Worm (Caenorhabditis elegans) whole organism, L2 larva: ENCODE data around the gene F59A7.2.

Experiments used
- C34F6.9 ChIP-seq: fragments of 150-350 bp; optimal IDR thresholded peaks from 2 replicates; lab custom pipeline; 2014; ENCODE audit warnings: missing biosample characterization, missing genetic modification characterization
- F13H6.1 ChIP-seq: sonication (generic microtip); optimal IDR thresholded peaks from 2 replicates; lab custom pipeline; 2016; ENCODE audit warnings: missing genetic modification characterization, missing compliant biosample characterization
- Y55F3AM.14 ChIP-seq: fragments of 200-800 bp; sonication (Bioruptor generic); optimal IDR thresholded peaks from 2 replicates; lab custom pipeline; 2018; ENCODE audit warnings: mild to moderate bottlenecking, missing genetic modification characterization, missing compliant biosample characterization
- ZK546.5 ChIP-seq: sonication (generic microtip); optimal IDR thresholded peaks from 2 replicates; lab custom pipeline; 2017; ENCODE audit warnings: missing biosample characterization, missing genetic modification characterization
- alr-1 ChIP-seq: fragments of 150-350 bp; optimal IDR thresholded peaks from 2 replicates; lab custom pipeline; 2014; ENCODE audit warnings: missing biosample characterization, missing genetic modification characterization
- ama-1 ChIP-seq: fragments of 150-350 bp; optimal IDR thresholded peaks from 2 replicates; lab custom pipeline; 2018; ENCODE audit warnings: inconsistent platforms
- blmp-1 ChIP-seq: sonication (generic microtip); optimal IDR thresholded peaks from 2 replicates; lab custom pipeline; 2017; ENCODE audit warnings: missing genetic modification characterization, mild to moderate bottlenecking, missing compliant biosample characterization, antibody characterized with exemption, moderate library complexity; ENCODE audit not compliant: insufficient read depth
- ceh-16 ChIP-seq: fragments of 150-350 bp; optimal IDR thresholded peaks from 2 replicates; lab custom pipeline; 2014; ENCODE audit warnings: missing biosample characterization, missing genetic modification characterization
- crh-2 ChIP-seq: sonication (generic microtip); optimal IDR thresholded peaks from 2 replicates; lab custom pipeline; 2017; ENCODE audit warnings: missing biosample characterization, missing genetic modification characterization
- dmd-4 ChIP-seq: sonication (generic microtip); optimal IDR thresholded peaks from 2 replicates; lab custom pipeline; 2017; ENCODE audit warnings: missing biosample characterization, missing genetic modification characterization
- fos-1 ChIP-seq: fragments of 150-350 bp; optimal IDR thresholded peaks from 2 replicates; lab custom pipeline; 2014; ENCODE audit warnings: missing biosample characterization, missing genetic modification characterization
- gmeb-1 ChIP-seq: fragments of 150-350 bp; optimal IDR thresholded peaks from 2 replicates; lab custom pipeline; 2014; ENCODE audit warnings: missing biosample characterization, missing genetic modification characterization
- lin-11 ChIP-seq: fragments of 150-350 bp; sonication (generic microtip); optimal IDR thresholded peaks from 2 replicates; lab custom pipeline; 2014; ENCODE audit warnings: missing biosample characterization, missing genetic modification characterization, inconsistent platforms, mixed read lengths
- lin-13 ChIP-seq: fragments of 150-350 bp; optimal IDR thresholded peaks from 2 replicates; lab custom pipeline; 2014; ENCODE audit warnings: missing biosample characterization, missing genetic modification reagents, missing genetic modification characterization
- mab-5 ChIP-seq: fragments of 150-350 bp; optimal IDR thresholded peaks from 2 replicates; lab custom pipeline; 2014; ENCODE audit warnings: missing biosample characterization, missing genetic modification characterization
- mbf-1 ChIP-seq: sonication (generic microtip); optimal IDR thresholded peaks from 2 replicates; lab custom pipeline; 2017; ENCODE audit warnings: missing biosample characterization, missing genetic modification characterization
- mdl-1 ChIP-seq, 2 experiments: fragments of 150-350 bp in 1 of 2; sonication (generic microtip) in 1 of 2; optimal IDR thresholded peaks; 2 replicates each; lab custom pipeline; 2017; ENCODE audit warnings: missing biosample characterization in 2 of 2, missing genetic modification characterization in 2 of 2
- nhr-10 ChIP-seq: sonication (generic microtip); optimal IDR thresholded peaks from 2 replicates; lab custom pipeline; 2017; ENCODE audit warnings: missing biosample characterization, missing genetic modification characterization
- nhr-11 ChIP-seq: fragments of 150-350 bp; optimal IDR thresholded peaks from 2 replicates; lab custom pipeline; 2014; ENCODE audit warnings: missing biosample characterization, missing genetic modification characterization
- nhr-129 ChIP-seq: fragments of 150-350 bp; optimal IDR thresholded peaks from 2 replicates; lab custom pipeline; 2014; ENCODE audit warnings: missing biosample characterization, missing genetic modification characterization
- nhr-21 ChIP-seq: fragments of 150-350 bp; optimal IDR thresholded peaks from 2 replicates; lab custom pipeline; 2014; ENCODE audit warnings: missing biosample characterization, missing genetic modification characterization
- nhr-25 ChIP-seq: fragments of 150-350 bp; sonication (generic microtip); optimal IDR thresholded peaks from 3 replicates; lab custom pipeline; 2014; ENCODE audit warnings: missing biosample characterization, missing genetic modification characterization
- nhr-6 ChIP-seq: fragments of 150-350 bp; optimal IDR thresholded peaks from 2 replicates; lab custom pipeline; 2014; ENCODE audit warnings: missing biosample characterization, missing genetic modification characterization
- nhr-77 ChIP-seq: fragments of 150-350 bp; optimal IDR thresholded peaks from 2 replicates; lab custom pipeline; 2014; ENCODE audit warnings: missing biosample characterization, missing genetic modification characterization
- peb-1 ChIP-seq: fragments of 150-350 bp; optimal IDR thresholded peaks from 2 replicates; lab custom pipeline; 2014; ENCODE audit warnings: missing biosample characterization, missing genetic modification characterization
- sem-4 ChIP-seq: fragments of 150-350 bp; optimal IDR thresholded peaks from 2 replicates; lab custom pipeline; 2014; ENCODE audit warnings: missing biosample characterization, missing genetic modification reagents, missing genetic modification characterization
- sma-3 ChIP-seq: sonication (generic microtip); optimal IDR thresholded peaks from 2 replicates; lab custom pipeline; 2016; ENCODE audit warnings: missing genetic modification reagents, missing genetic modification characterization, missing compliant biosample characterization
- sma-9 ChIP-seq, 2 experiments: fragments of 150-350 bp in 1 of 2; sonication (generic microtip) in 1 of 2; optimal IDR thresholded peaks; 2 replicates each; lab custom pipeline; 2014 to 2016; ENCODE audit warnings: missing genetic modification characterization in 2 of 2, mild to moderate bottlenecking in 1 of 2, missing biosample characterization in 1 of 2, missing compliant biosample characterization in 1 of 2, missing genetic modification reagents in 1 of 2, moderate library complexity in 1 of 2
- snpc-4 ChIP-seq: fragments of 150-350 bp; optimal IDR thresholded peaks from 2 replicates; lab custom pipeline; 2014; ENCODE audit warnings: missing biosample characterization, missing genetic modification characterization
- unc-39 ChIP-seq: fragments of 150-350 bp; optimal IDR thresholded peaks from 2 replicates; lab custom pipeline; 2014; ENCODE audit warnings: missing biosample characterization, missing genetic modification characterization
- unc-55 ChIP-seq: fragments of 150-350 bp; sonication (generic microtip); optimal IDR thresholded peaks from 3 replicates; lab custom pipeline; 2014; ENCODE audit warnings: missing biosample characterization, missing genetic modification reagents, missing genetic modification characterization
- unc-62 ChIP-seq: fragments of 150-350 bp; optimal IDR thresholded peaks from 2 replicates; lab custom pipeline; 2014; ENCODE audit warnings: missing biosample characterization, missing genetic modification reagents, missing genetic modification characterization
- zag-1 ChIP-seq: fragments of 150-350 bp; optimal IDR thresholded peaks from 2 replicates; lab custom pipeline; 2014; ENCODE audit warnings: missing biosample characterization, missing genetic modification characterization
- ztf-11 ChIP-seq: sonication (generic microtip); optimal IDR thresholded peaks from 2 replicates; lab custom pipeline; 2017; ENCODE audit warnings: missing biosample characterization, missing genetic modification characterization
- ztf-4 ChIP-seq: fragments of 150-350 bp; optimal IDR thresholded peaks from 2 replicates; lab custom pipeline; 2014; ENCODE audit warnings: missing biosample characterization, missing genetic modification characterization

F59A7.2 gene

DNA sequence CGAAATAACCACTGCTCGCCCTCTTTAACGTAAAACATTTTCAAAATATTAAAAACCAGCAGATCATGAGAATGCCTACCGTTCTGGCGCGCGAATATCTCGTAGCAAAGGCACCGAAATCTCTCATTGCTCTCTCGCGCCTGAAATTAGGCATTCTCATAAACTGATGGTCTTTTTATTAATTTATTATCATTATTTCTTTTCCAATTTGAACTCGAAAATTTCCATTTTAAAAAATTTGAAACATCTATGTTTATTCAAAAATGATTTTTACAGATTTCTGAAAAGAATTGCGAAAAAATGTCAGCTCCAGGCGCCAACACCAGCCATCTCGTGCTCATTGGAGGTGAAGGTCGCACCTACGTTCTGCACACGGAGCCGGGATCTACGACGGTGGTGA is 13.5 kb upstream of the F59A7.2 start, which contains the start of gene F59A7.12:
Gene F59A7.12 (plus strand): TSS at position 301 of the 400 bp plus-strand sequence.
- TF ChIP-seq unc-39 (tag; lab: Kevin White, UChicago), result no peak
- TF ChIP-seq nhr-10, result no peak
- TF ChIP-seq mbf-1, result no peak
- no peak for TF ChIP-seq lin-11 (tag; lab: Kevin White, UChicago)
- TF ChIP-seq sma-9 (GFP tag; optimal IDR thresholded peaks at IDR 0.05; lab: Kevin White, UChicago), result no peak
- TF ChIP-seq sma-9 (tag; optimal IDR thresholded peaks at IDR 0.05; lab: Kevin White, UChicago), result no peak
- no peak for TF ChIP-seq blmp-1
- TF ChIP-seq snpc-4, result no peak
- TF ChIP-seq, all 48 proteins: peak for 0

DNA sequence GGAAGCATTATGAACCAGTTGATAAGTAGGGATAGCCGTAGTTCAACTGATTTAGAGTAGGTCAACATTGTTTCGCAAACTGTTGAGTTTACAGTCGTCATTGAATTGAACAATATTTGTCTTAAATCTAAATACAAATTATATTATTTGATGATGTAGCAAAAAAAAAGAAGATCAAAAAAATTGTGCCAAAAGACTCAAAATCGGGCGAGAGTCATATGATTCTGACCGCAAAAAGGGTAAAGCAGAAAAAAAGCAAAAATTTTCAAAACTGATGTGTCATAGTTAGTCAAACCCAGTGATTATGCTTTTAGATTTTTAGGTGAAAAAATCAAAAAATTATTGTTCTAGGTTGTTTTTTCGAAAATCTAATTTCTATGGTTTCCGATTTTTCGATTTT is 11.5 kb upstream of the F59A7.2 start, which contains the start of gene srab-13:
Gene srab-13 (minus strand): TSS at position 101 of the 400 bp plus-strand sequence.
- no peak for TF ChIP-seq unc-62 (GFP tag; lab: Kevin White, UChicago)
- TF ChIP-seq ztf-11 (tag; lab: Kevin White, UChicago), result no peak
- no peak for TF ChIP-seq ztf-4 (tag; lab: Kevin White, UChicago)
- TF ChIP-seq fos-1 (tag; lab: Kevin White, UChicago), result no peak
- no peak for TF ChIP-seq nhr-11 (tag; lab: Kevin White, UChicago)
- no peak for TF ChIP-seq lin-13 (GFP tag; lab: Kevin White, UChicago)
- no peak for TF ChIP-seq dmd-4 (tag; lab: Kevin White, UChicago)
- no peak for TF ChIP-seq nhr-129 (tag; lab: Kevin White, UChicago)
- no peak for TF ChIP-seq ceh-16 (tag; lab: Kevin White, UChicago)
- TF ChIP-seq C34F6.9 (tag; lab: Kevin White, UChicago), result no peak
- no peak for TF ChIP-seq nhr-77 (tag; lab: Kevin White, UChicago)
- TF ChIP-seq crh-2, result no peak
- TF ChIP-seq unc-39 (tag; lab: Kevin White, UChicago), result no peak
- no peak for TF ChIP-seq nhr-25 (tag; lab: Kevin White, UChicago)
- TF ChIP-seq ZK546.5, result no peak
- no peak for TF ChIP-seq Y55F3AM.14
- TF ChIP-seq, all 48 proteins: peak for 0

DNA sequence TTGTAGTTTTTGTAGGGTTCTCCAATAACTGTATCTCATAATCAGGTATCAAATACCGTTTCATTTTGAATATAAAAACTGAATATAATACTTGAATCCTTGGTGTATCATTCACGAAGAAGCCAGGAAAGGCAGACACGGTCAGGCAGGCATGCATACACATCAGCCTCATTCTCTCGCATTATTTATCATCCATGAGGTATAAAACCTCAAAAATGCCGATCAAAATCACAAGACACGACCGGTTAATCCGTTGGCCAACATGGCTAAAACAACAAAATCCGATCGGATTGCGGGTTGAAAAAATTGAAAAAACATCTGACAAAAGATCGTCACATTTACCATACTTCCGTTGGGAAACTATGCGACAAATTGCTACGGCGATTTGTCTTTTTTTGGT is 6.0 kb upstream of the F59A7.2 start, which contains the start of gene F59A7.5:
Gene F59A7.5 (plus strand): TSS at position 301 of the 400 bp plus-strand sequence.
- no peak for TF ChIP-seq ceh-16 (tag; lab: Kevin White, UChicago)
- no peak for TF ChIP-seq ZK546.5
- TF ChIP-seq snpc-4, result no peak
- TF ChIP-seq sma-9 (GFP tag; optimal IDR thresholded peaks at IDR 0.05; lab: Kevin White, UChicago), result no peak
- TF ChIP-seq sma-9 (tag; optimal IDR thresholded peaks at IDR 0.05; lab: Kevin White, UChicago), result no peak
- TF ChIP-seq alr-1 (tag; lab: Kevin White, UChicago), result no peak
- no peak for TF ChIP-seq crh-2
- TF ChIP-seq lin-11 (tag; lab: Kevin White, UChicago), result no peak
- TF ChIP-seq peb-1, result no peak
- no peak for TF ChIP-seq Y55F3AM.14
- no peak for TF ChIP-seq nhr-21 (tag; lab: Kevin White, UChicago)
- TF ChIP-seq unc-62 (GFP tag; lab: Kevin White, UChicago), result no peak
- TF ChIP-seq gmeb-1, result no peak
- no peak for TF ChIP-seq unc-55
- TF ChIP-seq ama-1 (lab: Kevin White, UChicago), result no peak
- TF ChIP-seq zag-1 (tag; lab: Kevin White, UChicago), result no peak

DNA sequence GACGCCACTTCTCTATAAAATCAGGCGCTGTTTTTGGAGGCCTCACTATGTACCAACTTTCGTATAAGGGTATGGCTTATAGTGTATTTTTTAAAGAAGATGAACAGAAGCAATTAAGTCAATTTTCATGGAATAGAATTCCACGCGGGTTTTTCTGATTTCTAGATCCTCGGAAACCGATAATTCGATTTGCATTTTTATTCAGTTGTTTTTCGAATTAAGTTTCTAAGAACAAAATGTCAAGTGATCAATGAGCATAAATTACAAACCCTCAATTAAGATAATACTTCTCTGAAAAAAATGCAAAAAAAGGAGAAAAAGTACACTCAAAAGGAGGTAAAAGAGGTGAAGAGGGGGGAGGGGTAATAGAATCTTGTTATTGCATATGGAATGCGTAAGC is 5.0 kb upstream of the F59A7.2 start:
- TF ChIP-seq sma-9 (GFP tag; optimal IDR thresholded peaks at IDR 0.05; lab: Kevin White, UChicago), result no peak
- no peak for TF ChIP-seq sma-9 (tag; optimal IDR thresholded peaks at IDR 0.05; lab: Kevin White, UChicago)
- no peak for TF ChIP-seq F13H6.1 (tag; lab: Kevin White, UChicago)
- no peak for TF ChIP-seq Y55F3AM.14
- no peak for TF ChIP-seq C34F6.9 (tag; lab: Kevin White, UChicago)
- TF ChIP-seq nhr-25 (tag; lab: Kevin White, UChicago), result no peak
- TF ChIP-seq sem-4 (tag; lab: Kevin White, UChicago), result no peak
- no peak for TF ChIP-seq blmp-1
- no peak for TF ChIP-seq nhr-6 (tag; lab: Kevin White, UChicago)
- TF ChIP-seq lin-11 (tag; lab: Kevin White, UChicago), result no peak
- TF ChIP-seq mab-5, result no peak
- TF ChIP-seq nhr-77 (tag; lab: Kevin White, UChicago), result no peak
- TF ChIP-seq sma-3 (GFP tag; lab: Kevin White, UChicago), result no peak
- no peak for TF ChIP-seq lin-13 (GFP tag; lab: Kevin White, UChicago)
- TF ChIP-seq mbf-1, result no peak
- TF ChIP-seq nhr-11 (tag; lab: Kevin White, UChicago), result no peak
- no peak for TF ChIP-seq crh-2
- TF ChIP-seq mdl-1 (tag; optimal IDR thresholded peaks at IDR 0.05; lab: Kevin White, UChicago), result no peak
